Worm (Caenorhabditis elegans) whole organism, late embryonic: ENCODE results near the gene gst-17.
"Not testable (repeated sequence)": the region's sequence is repeated elsewhere in the genome, so short reads cannot be mapped to it uniquely, and the experiment has no call there.

Experiments
- C08G9.2 ChIP-seq: sonication (generic microtip); optimal IDR thresholded peaks from 2 replicates; lab custom pipeline; 2016; ENCODE audit warnings: mild to moderate bottlenecking, missing genetic modification characterization, moderate library complexity, missing compliant biosample characterization
- K02D7.2 ChIP-seq: sonication (generic microtip); optimal IDR thresholded peaks from 2 replicates; lab custom pipeline; 2017; ENCODE audit warnings: mild to moderate bottlenecking, missing genetic modification characterization, missing compliant biosample characterization
- K09A11.1 ChIP-seq: sonication (generic microtip); optimal IDR thresholded peaks from 2 replicates; lab custom pipeline; 2017; ENCODE audit warnings: antibody characterized with exemption, mild to moderate bottlenecking, missing genetic modification characterization, missing compliant biosample characterization; ENCODE audit not compliant: insufficient read depth
- T23F11.4 ChIP-seq: fragments of 200-800 bp; sonication (Bioruptor generic); optimal IDR thresholded peaks from 2 replicates; lab custom pipeline; 2018; ENCODE audit warnings: mild to moderate bottlenecking, missing genetic modification characterization, missing compliant biosample characterization
- ama-1 ChIP-seq: fragments of 150-350 bp; optimal IDR thresholded peaks from 2 replicates; lab custom pipeline; 2014
- ceh-14 ChIP-seq: sonication (generic microtip); optimal IDR thresholded peaks from 2 replicates; lab custom pipeline; 2016; ENCODE audit warnings: missing genotype, missing genetic modification characterization, missing compliant biosample characterization
- ceh-19 ChIP-seq: fragments of 200-800 bp; sonication (Bioruptor generic); optimal IDR thresholded peaks from 2 replicates; lab custom pipeline; 2018; ENCODE audit warnings: mild to moderate bottlenecking, missing genetic modification characterization, missing compliant biosample characterization
- ceh-2 ChIP-seq: sonication (generic microtip); optimal IDR thresholded peaks from 2 replicates; lab custom pipeline; 2016; ENCODE audit warnings: missing genotype, missing genetic modification characterization, missing compliant biosample characterization
- ceh-24 ChIP-seq: sonication (generic microtip); optimal IDR thresholded peaks from 2 replicates; lab custom pipeline; 2016; ENCODE audit warnings: mild to moderate bottlenecking, missing genetic modification characterization, missing compliant biosample characterization
- ceh-30 ChIP-seq: fragments of 150-350 bp; optimal IDR thresholded peaks from 2 replicates; lab custom pipeline; 2014; ENCODE audit warnings: missing biosample characterization, missing genetic modification characterization
- ceh-31 ChIP-seq: sonication (generic microtip); optimal IDR thresholded peaks from 2 replicates; lab custom pipeline; 2016; ENCODE audit warnings: missing genetic modification characterization, missing compliant biosample characterization
- ceh-48 ChIP-seq: sonication (generic microtip); optimal IDR thresholded peaks from 2 replicates; lab custom pipeline; 2016; ENCODE audit warnings: missing genetic modification characterization, inconsistent platforms, missing compliant biosample characterization
- ceh-6 ChIP-seq: fragments of 200-800 bp; sonication (Bioruptor generic); optimal IDR thresholded peaks from 2 replicates; lab custom pipeline; 2018; ENCODE audit warnings: mild to moderate bottlenecking, missing genetic modification characterization, missing compliant biosample characterization
- ceh-9 ChIP-seq: sonication (generic microtip); optimal IDR thresholded peaks from 2 replicates; lab custom pipeline; 2016; ENCODE audit warnings: mild to moderate bottlenecking, missing genetic modification characterization, inconsistent platforms, missing compliant biosample characterization
- dmd-4 ChIP-seq: sonication (generic microtip); optimal IDR thresholded peaks from 2 replicates; lab custom pipeline; 2016; ENCODE audit warnings: borderline replicate concordance, missing genetic modification characterization, missing compliant biosample characterization
- dve-1 ChIP-seq: sonication (generic microtip); optimal IDR thresholded peaks from 2 replicates; lab custom pipeline; 2017; ENCODE audit warnings: antibody characterized with exemption, mild to moderate bottlenecking, missing genetic modification characterization, missing compliant biosample characterization
- elt-2 ChIP-seq: sonication (generic microtip); optimal IDR thresholded peaks from 2 replicates; lab custom pipeline; 2016; ENCODE audit warnings: missing genetic modification reagents, missing genetic modification characterization, missing compliant biosample characterization
- eyg-1 ChIP-seq: sonication (generic microtip); optimal IDR thresholded peaks from 2 replicates; lab custom pipeline; 2016; ENCODE audit warnings: missing genotype, missing genetic modification characterization, missing compliant biosample characterization
- fax-1 ChIP-seq: sonication (generic microtip); optimal IDR thresholded peaks from 2 replicates; lab custom pipeline; 2016; ENCODE audit warnings: missing genotype, missing genetic modification characterization, missing compliant biosample characterization
- hlh-15 ChIP-seq: sonication (generic microtip); optimal IDR thresholded peaks from 2 replicates; lab custom pipeline; 2016; ENCODE audit warnings: missing genetic modification characterization, missing compliant biosample characterization
- hlh-30 ChIP-seq: sonication (generic microtip); optimal IDR thresholded peaks from 2 replicates; lab custom pipeline; 2017; ENCODE audit warnings: antibody characterized with exemption, missing genetic modification characterization, missing compliant biosample characterization; ENCODE audit not compliant: insufficient read depth
- mec-3 ChIP-seq: sonication (generic microtip); optimal IDR thresholded peaks from 2 replicates; lab custom pipeline; 2016; ENCODE audit warnings: borderline replicate concordance, missing genetic modification characterization, missing compliant biosample characterization
- nhr-11 ChIP-seq: fragments of 150-350 bp; optimal IDR thresholded peaks from 2 replicates; lab custom pipeline; 2014; ENCODE audit warnings: missing biosample characterization, missing genetic modification characterization
- nhr-232 ChIP-seq: sonication (generic microtip); optimal IDR thresholded peaks from 2 replicates; lab custom pipeline; 2016; ENCODE audit warnings: missing genetic modification characterization, missing compliant biosample characterization
- pat-9 ChIP-seq: fragments of 200-800 bp; sonication (Bioruptor generic); optimal IDR thresholded peaks from 2 replicates; lab custom pipeline; 2018; ENCODE audit warnings: mild to moderate bottlenecking, missing genetic modification characterization, moderate library complexity, missing compliant biosample characterization
- tbx-2 ChIP-seq: sonication (generic microtip); optimal IDR thresholded peaks from 2 replicates; lab custom pipeline; 2016; ENCODE audit warnings: missing genetic modification characterization, missing compliant biosample characterization
- tbx-7 ChIP-seq: sonication (generic microtip); optimal IDR thresholded peaks from 2 replicates; lab custom pipeline; 2016; ENCODE audit warnings: missing genotype, missing genetic modification characterization, missing compliant biosample characterization
- unc-42 ChIP-seq: sonication (generic microtip); optimal IDR thresholded peaks from 2 replicates; lab custom pipeline; 2016; ENCODE audit warnings: missing genotype, missing genetic modification characterization, missing compliant biosample characterization
- zip-5 ChIP-seq: sonication (generic microtip); optimal IDR thresholded peaks from 2 replicates; lab custom pipeline; 2016; ENCODE audit warnings: missing genetic modification characterization, missing compliant biosample characterization
- ztf-16 ChIP-seq: sonication (generic microtip); optimal IDR thresholded peaks from 2 replicates; lab custom pipeline; 2017; ENCODE audit warnings: missing genetic modification characterization, missing compliant biosample characterization

Gene gst-17

DNA sequence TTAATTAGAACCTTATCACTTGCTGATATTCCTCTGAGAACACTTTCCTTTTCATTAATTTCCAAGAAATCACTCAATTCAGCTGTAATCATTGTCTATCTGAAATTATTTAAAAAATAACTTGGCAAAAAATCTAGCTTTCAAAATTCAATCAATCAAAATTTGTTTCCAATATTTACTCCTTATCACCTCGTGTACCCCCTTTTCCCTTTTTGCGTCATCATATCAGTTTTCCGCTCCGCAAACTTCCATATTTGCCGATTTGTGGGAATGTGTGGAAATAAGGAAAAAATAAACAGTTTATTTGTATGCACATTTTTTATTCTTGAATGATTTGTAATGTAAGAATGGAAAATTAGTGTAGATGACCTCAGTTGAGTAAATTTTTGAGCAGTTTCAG lies 31.4 kb upstream of the gst-17 start, which contains the start of gene C31C9.6:
Gene C31C9.6 (minus strand): TSS at position 101 of the 400 bp plus-strand sequence.
- not testable (repeated sequence) for TF ChIP-seq nhr-232; unc-42; pat-9 (tag; lab: Kevin White, UChicago)

- not testable (repeated sequence) for TF ChIP-seq eyg-1, tbx-2, fax-1 (tag; lab: Kevin White, UChicago)
These were observed 24.1 kb upstream of the gst-17 start, which contains the start of gene C31C9.9 for ce11 chrII:13654723-13655122. TSS of gene C31C9.9 (plus strand) at chrII:13655023.

DNA sequence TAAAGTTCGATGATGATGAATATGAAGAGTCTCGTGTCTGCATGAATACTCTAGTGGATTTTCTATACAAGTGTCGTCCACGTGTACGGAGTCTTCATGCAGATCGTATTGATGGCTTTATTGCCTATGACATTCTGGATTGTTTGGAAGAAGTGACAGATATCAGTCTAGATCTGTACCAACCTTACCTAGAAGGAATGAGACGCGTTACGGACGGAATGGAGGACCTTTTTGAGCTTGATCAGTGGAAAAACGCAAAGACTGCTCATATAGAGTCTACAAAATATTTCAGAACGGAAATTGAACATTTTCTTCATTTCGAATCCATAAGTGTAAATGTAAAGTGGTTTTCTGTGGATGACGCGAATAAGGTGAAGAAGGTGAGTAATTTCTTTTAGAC lies 17.6 kb upstream of the gst-17 start, which contains the start of gene fbxa-169:
Gene fbxa-169 (plus strand): TSS at position 301 of the 400 bp plus-strand sequence.
- TF ChIP-seq hlh-15: no peak
- TF ChIP-seq tbx-7 (tag; lab: Kevin White, UChicago): no peak
- TF ChIP-seq ceh-19 (GFP tag; lab: Kevin White, UChicago): no peak
- no peak for TF ChIP-seq K09A11.1
- no peak for TF ChIP-seq ztf-16 (tag; lab: Kevin White, UChicago)

- TF ChIP-seq ceh-31: peak; percentile 13
- peak; percentile 14 for TF ChIP-seq elt-2 (tag; lab: Kevin White, UChicago)
- TF ChIP-seq dmd-4 (tag; lab: Kevin White, UChicago): no peak
- peak; percentile 75 for TF ChIP-seq ceh-48 (tag; lab: Kevin White, UChicago)
These were observed 10.7 kb upstream of the gst-17 start, which contains the start of gene fbxa-167 for ce11 chrII:13641311-13641710. TSS of gene fbxa-167 (plus strand) at chrII:13641489.

DNA sequence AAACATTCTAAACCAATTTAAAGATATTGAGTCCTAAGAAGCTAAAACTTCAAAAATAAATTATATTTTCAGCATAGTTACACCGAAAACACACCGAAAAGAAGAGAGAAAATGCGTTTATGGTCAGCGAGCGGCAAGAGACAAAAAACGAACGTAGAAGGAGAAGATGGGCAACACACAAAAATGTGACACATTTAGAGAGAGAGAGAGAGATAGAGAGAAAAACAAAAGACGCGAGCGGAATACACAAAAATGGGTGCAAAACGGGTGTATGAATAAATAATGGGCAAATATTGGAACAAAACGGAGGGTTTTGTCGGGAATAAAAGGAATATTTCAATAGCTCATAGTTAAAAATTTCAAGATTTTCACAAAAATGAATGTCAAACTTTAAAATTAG lies 9.6 kb upstream of the gst-17 start:
- no peak for TF ChIP-seq ceh-14 (tag; lab: Kevin White, UChicago)
- peak; percentile 12 for TF ChIP-seq hlh-30 (tag; lab: Kevin White, UChicago)

DNA sequence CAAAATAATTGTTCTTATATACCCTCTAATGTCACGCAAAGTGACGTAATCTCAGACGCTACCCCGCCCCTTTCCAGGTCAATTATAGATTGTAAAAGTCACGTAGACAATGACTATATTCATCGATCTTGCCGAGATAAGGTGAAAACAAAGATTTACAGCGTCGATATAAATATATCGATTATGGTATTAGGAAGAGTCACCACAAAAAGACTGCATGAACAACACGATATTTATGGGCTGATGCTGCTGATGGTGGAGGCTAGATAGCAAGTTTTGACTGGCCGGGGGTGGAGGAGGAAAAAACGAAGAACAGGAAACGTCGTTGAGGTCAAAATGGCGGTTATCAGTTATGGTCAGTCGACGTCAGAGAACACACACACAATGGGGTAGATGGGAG lies 8.0 kb upstream of the gst-17 start:
- TF ChIP-seq K02D7.2: no peak
- TF ChIP-seq tbx-2 (tag; lab: Kevin White, UChicago): no peak
- TF ChIP-seq ama-1 (lab: Kevin White, UChicago): no peak
- peak; percentile 71 for TF ChIP-seq elt-2 (tag; lab: Kevin White, UChicago)
- no peak for TF ChIP-seq C08G9.2 (tag; lab: Kevin White, UChicago)

ce11 chrII:13637941-13638489 lies 7.4 kb upstream of the gst-17 start, which contains the start of gene phdh-1:
TSS of gene phdh-1 (minus strand) at chrII:13638480.
- TF ChIP-seq T23F11.4 (no peak), elt-2 (tag; lab: Kevin White, UChicago) (no peak), ceh-24 (tag; lab: Kevin White, UChicago) (no peak), nhr-11 (tag; lab: Kevin White, UChicago) (no peak), ceh-30 (tag; lab: Kevin White, UChicago) (no peak), nhr-232 (no peak), ceh-6 (GFP tag; lab: Kevin White, UChicago) (no peak), dve-1 (no peak), ceh-48 (tag; lab: Kevin White, UChicago) (no peak), zip-5 (tag; lab: Kevin White, UChicago) (no peak), ceh-9 (tag; lab: Kevin White, UChicago) (no peak), mec-3 (tag; lab: Kevin White, UChicago) (no peak), ceh-2 (no peak)
